Worm (Caenorhabditis elegans) whole organism, young adult: ENCODE data around the gene Y69E1A.4.

Experiments used
- F10E7.11 ChIP-seq: sonication (generic microtip); optimal IDR thresholded peaks from 2 replicates; lab custom pipeline; 2017; ENCODE audit warnings: mild to moderate bottlenecking, missing genetic modification characterization, moderate library complexity, missing compliant biosample characterization
- F23B12.7 ChIP-seq: sonication (generic microtip); optimal IDR thresholded peaks from 2 replicates; lab custom pipeline; 2017; ENCODE audit warnings: missing genetic modification characterization, mild to moderate bottlenecking, missing compliant biosample characterization, antibody characterized with exemption, moderate library complexity; ENCODE audit not compliant: insufficient read depth
- F37B4.10 ChIP-seq: fragments of 200-800 bp; sonication (Bioruptor generic); IDR thresholded peaks from 2 replicates; pipeline ENCODE4 v1.3.6; 2022; ENCODE audit warnings: missing genetic modification characterization, missing compliant biosample characterization
- F39B2.1 ChIP-seq: fragments of 200-800 bp; sonication (Bioruptor generic); IDR thresholded peaks from 2 replicates; pipeline ENCODE4 v1.3.6; 2022; ENCODE audit warnings: missing genetic modification reagents, missing genetic modification characterization, missing compliant biosample characterization
- F49E8.2 ChIP-seq: sonication (generic microtip); optimal IDR thresholded peaks from 3 replicates; lab custom pipeline; 2017; ENCODE audit warnings: missing genetic modification characterization, mild to moderate bottlenecking, missing compliant biosample characterization, antibody characterized with exemption, moderate library complexity; ENCODE audit not compliant: insufficient read depth
- F52B5.7 ChIP-seq: sonication (generic microtip); optimal IDR thresholded peaks from 2 replicates; lab custom pipeline; 2016; ENCODE audit warnings: mild to moderate bottlenecking, missing genetic modification characterization, missing compliant biosample characterization
- K11D2.4 ChIP-seq: fragments of 200-800 bp; sonication (Bioruptor generic); IDR thresholded peaks from 2 replicates; pipeline ENCODE4 v1.3.6; 2022; ENCODE audit warnings: missing genetic modification reagents, missing genetic modification characterization, missing compliant biosample characterization
- T26A5.8 ChIP-seq: sonication (generic microtip); optimal IDR thresholded peaks from 2 replicates; lab custom pipeline; 2016; ENCODE audit warnings: missing genetic modification characterization, missing compliant biosample characterization
- Y56A3A.18 ChIP-seq: fragments of 200-800 bp; sonication (Bioruptor generic); IDR thresholded peaks from 2 replicates; pipeline ENCODE4 v1.3.6; 2022; ENCODE audit warnings: missing genetic modification reagents, missing genetic modification characterization, missing compliant biosample characterization
- akir-1 ChIP-seq: fragments of 200-800 bp; sonication (Bioruptor generic); optimal IDR thresholded peaks from 2 replicates; lab custom pipeline; 2018; ENCODE audit warnings: mild to moderate bottlenecking, missing genetic modification characterization, moderate library complexity, missing compliant biosample characterization
- aptf-3 ChIP-seq: fragments of 200-800 bp; sonication (Bioruptor generic); IDR thresholded peaks from 2 replicates; pipeline ENCODE4 v1.3.6; 2022; ENCODE audit warnings: missing genetic modification characterization, missing compliant biosample characterization
- athp-1 ChIP-seq: sonication (generic microtip); optimal IDR thresholded peaks from 2 replicates; lab custom pipeline; 2017; ENCODE audit warnings: mild to moderate bottlenecking, missing genetic modification characterization, missing compliant biosample characterization
- attf-3 ChIP-seq: fragments of 200-800 bp; sonication (Bioruptor generic); conservative IDR thresholded peaks from 2 replicates; pipeline ENCODE4 v1.3.6; 2022; ENCODE audit warnings: missing genetic modification reagents, missing genetic modification characterization, missing compliant biosample characterization
- bed-1 ChIP-seq: fragments of 200-800 bp; sonication (Bioruptor generic); IDR thresholded peaks from 2 replicates; pipeline ENCODE4 v1.3.6; 2022; ENCODE audit warnings: missing genetic modification reagents, missing genetic modification characterization, missing compliant biosample characterization
- cebp-2 ChIP-seq: fragments of 200-800 bp; sonication (Bioruptor generic); IDR thresholded peaks from 2 replicates; pipeline ENCODE4 v1.3.6; 2022; ENCODE audit warnings: missing genetic modification characterization, missing compliant biosample characterization
- ceh-100 ChIP-seq: fragments of 200-800 bp; sonication (Bioruptor generic); IDR thresholded peaks from 2 replicates; pipeline ENCODE4 v1.3.6; 2022; ENCODE audit warnings: missing genetic modification reagents, missing genetic modification characterization, missing compliant biosample characterization
- ceh-27 ChIP-seq: fragments of 200-800 bp; sonication (Bioruptor generic); optimal IDR thresholded peaks from 2 replicates; lab custom pipeline; 2018; ENCODE audit warnings: mild to moderate bottlenecking, missing genetic modification characterization, moderate library complexity, missing compliant biosample characterization
- ceh-79 ChIP-seq: sonication (generic microtip); optimal IDR thresholded peaks from 2 replicates; lab custom pipeline; 2017; ENCODE audit warnings: mild to moderate bottlenecking, missing genetic modification characterization, missing compliant biosample characterization
- die-1 ChIP-seq: sonication (generic microtip); optimal IDR thresholded peaks from 2 replicates; lab custom pipeline; 2016; ENCODE audit warnings: missing genotype, mild to moderate bottlenecking, missing genetic modification characterization, missing compliant biosample characterization
- dox-1 ChIP-seq: fragments of 200-800 bp; sonication (Bioruptor generic); IDR thresholded peaks from 2 replicates; pipeline ENCODE4 v1.3.6; 2022; ENCODE audit warnings: missing genetic modification reagents, missing genetic modification characterization, missing compliant biosample characterization
- efl-1 ChIP-seq: fragments of 150-350 bp; optimal IDR thresholded peaks from 2 replicates; lab custom pipeline; 2014; ENCODE audit warnings: missing biosample characterization, missing genetic modification reagents, missing genetic modification characterization
- egrh-3 ChIP-seq: fragments of 200-800 bp; sonication (Bioruptor generic); IDR thresholded peaks from 2 replicates; pipeline ENCODE4 v1.3.6; 2022; ENCODE audit warnings: missing genetic modification reagents, missing genetic modification characterization, missing compliant biosample characterization
- hlh-12 ChIP-seq: sonication (generic microtip); optimal IDR thresholded peaks from 2 replicates; lab custom pipeline; 2016; ENCODE audit warnings: missing genetic modification characterization, missing compliant biosample characterization
- hmg-20 ChIP-seq: fragments of 200-800 bp; sonication (Bioruptor generic); IDR thresholded peaks from 2 replicates; pipeline ENCODE4 v1.3.6; 2022; ENCODE audit warnings: missing genetic modification reagents, missing genetic modification characterization, missing compliant biosample characterization
- lsl-1 ChIP-seq: fragments of 200-800 bp; sonication (Bioruptor generic); optimal IDR thresholded peaks from 2 replicates; lab custom pipeline; 2018; ENCODE audit warnings: mild to moderate bottlenecking, missing genetic modification characterization, moderate library complexity, missing compliant biosample characterization
- mcd-1 ChIP-seq: fragments of 200-800 bp; sonication (Bioruptor generic); IDR thresholded peaks from 2 replicates; pipeline ENCODE4 v1.3.6; 2022; ENCODE audit warnings: missing genetic modification reagents, missing genetic modification characterization, missing compliant biosample characterization
- nfya-1 ChIP-seq: sonication (generic microtip); optimal IDR thresholded peaks from 2 replicates; lab custom pipeline; 2017; ENCODE audit warnings: antibody characterized with exemption, missing compliant biosample characterization, missing genetic modification characterization, borderline replicate concordance; ENCODE audit not compliant: insufficient read depth
- nfya-2 ChIP-seq: fragments of 200-800 bp; sonication (Bioruptor generic); IDR thresholded peaks from 2 replicates; pipeline ENCODE4 v1.3.6; 2022; ENCODE audit warnings: missing genetic modification reagents, missing genetic modification characterization, missing compliant biosample characterization
- nhr-120 ChIP-seq: fragments of 200-800 bp; sonication (Bioruptor generic); IDR thresholded peaks from 2 replicates; pipeline ENCODE4 v1.3.6; 2022; ENCODE audit warnings: missing genetic modification characterization, missing compliant biosample characterization
- pbrm-1 ChIP-seq: fragments of 200-800 bp; sonication (Bioruptor generic); IDR thresholded peaks from 2 replicates; pipeline ENCODE4 v1.3.6; 2022; ENCODE audit warnings: missing genetic modification reagents, missing genetic modification characterization, missing compliant biosample characterization
- rcor-1 ChIP-seq: fragments of 200-800 bp; sonication (Bioruptor generic); IDR thresholded peaks from 2 replicates; pipeline ENCODE4 v1.3.6; 2022; ENCODE audit warnings: missing genetic modification reagents, missing genetic modification characterization, missing compliant biosample characterization
- rec-8 ChIP-seq, 2 experiments: sonication (generic microtip); optimal IDR thresholded peaks; 2 replicates each; lab custom pipeline; 2016; ENCODE audit warnings: mild to moderate bottlenecking in 2 of 2, missing genetic modification characterization in 2 of 2, missing genetic modification reagents in 2 of 2, missing genotype in 2 of 2, missing biosample characterization in 1 of 2, missing compliant biosample characterization in 1 of 2, moderate library complexity in 1 of 2
- repo-1 ChIP-seq: sonication (generic microtip); optimal IDR thresholded peaks from 2 replicates; lab custom pipeline; 2017; ENCODE audit warnings: mild to moderate bottlenecking, missing genetic modification characterization, missing compliant biosample characterization
- sea-2 ChIP-seq: fragments of 200-800 bp; sonication (Bioruptor generic); IDR thresholded peaks from 2 replicates; pipeline ENCODE4 v1.3.6; 2022; ENCODE audit warnings: missing genetic modification characterization, missing compliant biosample characterization
- snpc-4 ChIP-seq, 5 experiments: fragments of 150-350 bp in 1 of 5; sonication (generic microtip) in 4 of 5; optimal IDR thresholded peaks; 2 replicates each; lab custom pipeline; 2014 to 2018; ENCODE audit warnings: missing genetic modification characterization in 5 of 5, missing biosample characterization in 3 of 5, antibody characterized with exemption in 2 of 5, mild to moderate bottlenecking in 2 of 5, missing compliant biosample characterization in 2 of 5, missing genotype in 2 of 5, moderate library complexity in 2 of 5, missing genetic modification reagents in 1 of 5
- somi-1 ChIP-seq: fragments of 200-800 bp; sonication (Bioruptor generic); optimal IDR thresholded peaks from 2 replicates; lab custom pipeline; 2018; ENCODE audit warnings: mild to moderate bottlenecking, missing genetic modification characterization, missing compliant biosample characterization
- tbp1 ChIP-seq: fragments of 200-800 bp; sonication (Bioruptor generic); optimal IDR thresholded peaks from 2 replicates; lab custom pipeline; 2018; ENCODE audit warnings: mild to moderate bottlenecking, missing genetic modification characterization, missing compliant biosample characterization
- tlf-1 ChIP-seq: fragments of 200-800 bp; sonication (Bioruptor generic); optimal IDR thresholded peaks from 2 replicates; lab custom pipeline; 2018; ENCODE audit warnings: mild to moderate bottlenecking, missing genetic modification characterization, missing compliant biosample characterization
- unc-62 ChIP-seq: fragments of 150-350 bp; optimal IDR thresholded peaks from 2 replicates; lab custom pipeline; 2014; ENCODE audit warnings: missing biosample characterization, missing genetic modification reagents, missing genetic modification characterization
- xnd-1 ChIP-seq: sonication (generic microtip); optimal IDR thresholded peaks from 2 replicates; lab custom pipeline; 2016; ENCODE audit warnings: missing genotype, missing genetic modification reagents, missing genetic modification characterization, missing compliant biosample characterization
- zfh-2 ChIP-seq: fragments of 200-800 bp; sonication (Bioruptor generic); conservative IDR thresholded peaks from 2 replicates; pipeline ENCODE4 v1.3.6; 2022; ENCODE audit warnings: missing genetic modification reagents, missing genetic modification characterization, missing compliant biosample characterization
- zim-3 ChIP-seq: sonication (generic microtip); optimal IDR thresholded peaks from 2 replicates; lab custom pipeline; 2017; ENCODE audit warnings: mild to moderate bottlenecking, missing genetic modification characterization, moderate library complexity, missing compliant biosample characterization
- ztf-25 ChIP-seq: fragments of 200-800 bp; sonication (Bioruptor generic); IDR thresholded peaks from 2 replicates; pipeline ENCODE4 v1.3.6; 2022; ENCODE audit warnings: missing genetic modification reagents, missing genetic modification characterization, missing compliant biosample characterization
- ztf-28 ChIP-seq: fragments of 200-800 bp; sonication (Bioruptor generic); IDR thresholded peaks from 2 replicates; pipeline ENCODE4 v1.3.6; 2022; ENCODE audit warnings: missing genetic modification reagents, missing genetic modification characterization, missing compliant biosample characterization
- ztf-3 ChIP-seq: fragments of 200-800 bp; sonication (Bioruptor generic); optimal IDR thresholded peaks from 2 replicates; lab custom pipeline; 2018; ENCODE audit warnings: mild to moderate bottlenecking, missing genetic modification characterization, missing compliant biosample characterization
- ztf-6 ChIP-seq: fragments of 200-800 bp; sonication (Bioruptor generic); IDR thresholded peaks from 2 replicates; pipeline ENCODE4 v1.3.6; 2022; ENCODE audit warnings: missing genetic modification reagents, missing genetic modification characterization, missing compliant biosample characterization

The Y69E1A.4 gene

DNA sequence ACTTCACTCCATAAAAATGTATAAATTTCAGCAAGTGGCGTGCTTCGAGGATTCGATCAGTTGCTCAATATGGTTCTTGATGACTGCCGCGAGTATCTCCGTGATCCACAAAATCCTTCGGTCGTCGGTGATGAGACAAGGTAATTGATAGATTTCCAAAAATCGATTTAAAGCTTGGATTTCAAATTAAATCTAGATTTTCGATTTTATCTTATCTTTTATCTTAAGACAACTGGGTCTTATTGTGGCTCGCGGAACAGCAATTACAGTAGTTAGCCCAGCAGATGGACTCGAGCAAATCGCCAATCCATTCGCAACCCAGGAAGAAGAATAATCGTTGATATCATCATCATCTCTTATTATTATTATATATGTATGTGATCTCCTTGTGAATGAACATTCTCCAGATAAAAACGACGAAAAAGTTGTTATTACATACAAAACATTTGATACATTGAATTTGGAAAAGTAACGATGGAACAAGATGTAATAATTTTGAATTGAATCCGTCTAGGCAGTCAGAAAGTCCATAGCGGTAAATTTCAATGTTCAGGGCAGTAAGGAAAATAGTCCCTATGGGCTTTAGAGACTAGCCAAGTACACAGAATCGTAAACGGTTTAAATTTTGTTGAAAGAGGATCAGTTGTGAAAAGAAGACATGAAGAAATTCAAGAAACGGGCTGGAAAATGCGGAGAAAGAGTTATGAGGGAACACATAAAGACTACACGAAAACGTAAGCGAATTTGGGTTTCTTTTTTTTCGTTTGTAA, 21.1 kb upstream of the Y69E1A.4 start:
- TF ChIP-seq xnd-1 (tag; lab: Kevin White, UChicago) (no peak), hmg-20 (peak; percentile 52; the same call in 1 of the 2 replicates), repo-1 (tag; lab: Kevin White, UChicago) (peak; percentile 94), tlf-1 (GFP tag; lab: Kevin White, UChicago) (peak; percentile 83), dox-1 (GFP tag; lab: Robert Waterston, UW) (peak; percentile 21; the same call in 1 of the 2 replicates), nfya-2 (no peak), rec-8 (tag; optimal IDR thresholded peaks at IDR 0.05; lab: Kevin White, UChicago) (no peak), F37B4.10 (GFP tag; lab: Robert Waterston, UW) (no peak), cebp-2 (GFP tag; lab: Robert Waterston, UW) (no peak), tbp1 (no peak), F49E8.2 (tag; lab: Kevin White, UChicago) (no peak), egrh-3 (GFP tag; lab: Robert Waterston, UW) (no peak), athp-1 (tag; lab: Kevin White, UChicago) (peak; percentile 90), nhr-120 (GFP tag; lab: Robert Waterston, UW) (no peak), rcor-1 (GFP tag; lab: Robert Waterston, UW) (0 out of 2 replicates have a peak, but pooled peaks have one; percentile 25), ceh-27 (no peak), ceh-100 (GFP tag; lab: Robert Waterston, UW) (peak; percentile 43; the same call in 1 of the 2 replicates), unc-62 (GFP tag; lab: Kevin White, UChicago) (no peak), ztf-3 (no peak), attf-3 (GFP tag; lab: Robert Waterston, UW) (no peak), nfya-1 (tag; lab: Kevin White, UChicago) (no peak), snpc-4 (GFP tag; optimal IDR thresholded peaks at IDR 0.05; lab: Kevin White, UChicago) (no peak), snpc-4 (tag; optimal IDR thresholded peaks at IDR 0.05; lab: Kevin White, UChicago) (peak in 2 of 4 experiments; percentile 10 to 11), ztf-25 (no peak), efl-1 (GFP tag; lab: Kevin White, UChicago) (no peak), ztf-6 (GFP tag; lab: Robert Waterston, UW) (no peak), akir-1 (GFP tag; lab: Kevin White, UChicago) (no peak), zim-3 (tag; lab: Kevin White, UChicago) (peak; percentile 81), F52B5.7 (tag; lab: Kevin White, UChicago) (peak; percentile 86), somi-1 (no peak), ceh-79 (tag; lab: Kevin White, UChicago) (peak; percentile 71), F23B12.7 (no peak), ztf-28 (GFP tag; lab: Robert Waterston, UW) (no peak), F39B2.1 (GFP tag; lab: Robert Waterston, UW) (no peak), K11D2.4 (GFP tag; lab: Robert Waterston, UW) (peak; percentile 63; the same call in 1 of the 2 replicates), hlh-12 (tag; lab: Kevin White, UChicago) (no peak), mcd-1 (GFP tag; lab: Robert Waterston, UW) (peak; percentile 67), bed-1 (GFP tag; lab: Robert Waterston, UW) (0 out of 2 replicates have a peak, but pooled peaks have one; percentile 19), T26A5.8 (tag; lab: Kevin White, UChicago) (no peak), lsl-1 (GFP tag; lab: Kevin White, UChicago) (no peak), die-1 (tag; lab: Kevin White, UChicago) (peak; percentile 42), pbrm-1 (GFP tag; lab: Robert Waterston, UW) (peak; percentile 58; the same call in 1 of the 2 replicates), aptf-3 (GFP tag; lab: Robert Waterston, UW) (no peak; the same call in 1 of the 2 replicates), F10E7.11 (tag; lab: Kevin White, UChicago) (peak; percentile 32), sea-2 (GFP tag; lab: Robert Waterston, UW) (no peak), Y56A3A.18 (GFP tag; lab: Robert Waterston, UW) (peak; percentile 90), zfh-2 (GFP tag; lab: Robert Waterston, UW) (no peak)
